Worm (Caenorhabditis elegans) whole organism, early embryonic: Measurements from ENCODE around the gene B0524.2.

Source experiments
- B0310.2 ChIP-seq: sonication (generic microtip); optimal IDR thresholded peaks from 2 replicates; lab custom pipeline; 2016; ENCODE audit warnings: mild to moderate bottlenecking, missing genetic modification characterization, missing compliant biosample characterization
- F13C5.2 ChIP-seq: sonication (generic microtip); optimal IDR thresholded peaks from 2 replicates; lab custom pipeline; 2017; ENCODE audit warnings: mild to moderate bottlenecking, missing genetic modification characterization, inconsistent platforms, missing compliant biosample characterization
- aly-1 ChIP-seq: sonication (generic microtip); optimal IDR thresholded peaks from 2 replicates; lab custom pipeline; 2016; ENCODE audit warnings: missing genetic modification characterization, missing compliant biosample characterization
- ama-1 ChIP-seq: fragments of 150-350 bp; optimal IDR thresholded peaks from 2 replicates; lab custom pipeline; 2014
- ceh-13 ChIP-seq: fragments of 200-800 bp; sonication (Bioruptor generic); optimal IDR thresholded peaks from 2 replicates; lab custom pipeline; 2018; ENCODE audit warnings: mild to moderate bottlenecking, missing genetic modification characterization, missing compliant biosample characterization
- ceh-36 ChIP-seq: sonication (generic microtip); optimal IDR thresholded peaks from 2 replicates; lab custom pipeline; 2016; ENCODE audit warnings: missing genetic modification characterization, inconsistent platforms, missing compliant biosample characterization
- ets-7 ChIP-seq: sonication (generic microtip); optimal IDR thresholded peaks from 2 replicates; lab custom pipeline; 2016; ENCODE audit warnings: missing genotype, missing genetic modification characterization, missing compliant biosample characterization
- flt-1 ChIP-seq: fragments of 200-800 bp; sonication (Bioruptor generic); IDR thresholded peaks from 2 replicates; pipeline ENCODE4 v1.3.6; 2022; ENCODE audit warnings: missing genetic modification characterization, missing compliant biosample characterization
- hmbx-1 ChIP-seq: sonication (generic microtip); optimal IDR thresholded peaks from 2 replicates; lab custom pipeline; 2016; ENCODE audit warnings: mild to moderate bottlenecking, missing genetic modification characterization, missing compliant biosample characterization
- hmg-4 ChIP-seq: fragments of 200-800 bp; sonication (Bioruptor generic); optimal IDR thresholded peaks from 2 replicates; lab custom pipeline; 2018; ENCODE audit warnings: mild to moderate bottlenecking, missing genetic modification characterization, missing compliant biosample characterization
- hnd-1 ChIP-seq: sonication (generic microtip); optimal IDR thresholded peaks from 2 replicates; lab custom pipeline; 2016; ENCODE audit warnings: missing genetic modification characterization, missing compliant biosample characterization
- pes-1 ChIP-seq: fragments of 200-800 bp; sonication (Bioruptor generic); IDR thresholded peaks from 2 replicates; pipeline ENCODE4 v1.3.6; 2022; ENCODE audit warnings: missing genetic modification reagents, missing genetic modification characterization, missing compliant biosample characterization
- scrt-1 ChIP-seq: fragments of 200-800 bp; sonication (Bioruptor generic); IDR thresholded peaks from 2 replicates; pipeline ENCODE4 v1.3.6; 2022; ENCODE audit warnings: missing genetic modification characterization, missing compliant biosample characterization
- sea-1 ChIP-seq: fragments of 200-800 bp; sonication (Bioruptor generic); conservative IDR thresholded peaks from 2 replicates; pipeline ENCODE4 v1.3.6; 2022; ENCODE audit warnings: missing genetic modification characterization, missing compliant biosample characterization
- tbx-11 ChIP-seq: fragments of 200-800 bp; sonication (Bioruptor generic); IDR thresholded peaks from 2 replicates; pipeline ENCODE4 v1.3.6; 2022; ENCODE audit warnings: missing genetic modification characterization, missing compliant biosample characterization
- tbx-37 ChIP-seq: fragments of 200-800 bp; sonication (Bioruptor generic); conservative IDR thresholded peaks from 2 replicates; pipeline ENCODE4 v1.3.6; 2022; ENCODE audit warnings: missing genetic modification reagents, missing genetic modification characterization, missing compliant biosample characterization
- tra-4 ChIP-seq: sonication (generic microtip); optimal IDR thresholded peaks from 2 replicates; lab custom pipeline; 2017; ENCODE audit warnings: missing genetic modification characterization, missing compliant biosample characterization

Gene B0524.2

DNA sequence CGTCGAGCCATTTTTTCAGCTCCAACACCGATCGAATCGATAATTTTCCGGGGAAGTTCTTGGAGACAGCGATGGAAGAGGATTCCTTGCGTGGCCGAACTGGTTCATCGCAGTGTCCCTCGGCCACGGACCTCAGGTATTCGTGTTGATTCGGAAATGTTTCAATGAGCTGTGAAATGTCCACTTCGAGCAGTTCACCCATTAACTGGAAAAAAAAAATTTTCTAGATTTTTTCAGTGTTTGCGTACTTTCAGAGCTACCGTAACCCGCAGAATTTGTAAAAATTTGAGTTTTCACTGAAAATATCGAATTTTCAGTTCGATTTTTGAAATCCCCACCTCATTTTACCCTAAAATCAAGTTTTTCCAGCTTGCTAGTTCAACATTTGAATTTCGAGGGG is 54.0 kb downstream of the B0524.2 start:
- no peak for TF ChIP-seq tbx-11 (GFP tag; lab: Robert Waterston, UW)
- no peak for TF ChIP-seq aly-1 (tag; lab: Kevin White, UChicago)
- TF ChIP-seq B0310.2 (tag; lab: Kevin White, UChicago), result no peak
- no peak for TF ChIP-seq tbx-37
- TF ChIP-seq ceh-13, result no peak
- TF ChIP-seq hmg-4, result no peak
- TF ChIP-seq ceh-36, result no peak
- TF ChIP-seq ets-7 (tag; lab: Kevin White, UChicago), result no peak
- TF ChIP-seq F13C5.2 (tag; lab: Kevin White, UChicago), result no peak
- no peak for TF ChIP-seq ama-1 (lab: Kevin White, UChicago)
- TF ChIP-seq sea-1 (GFP tag; lab: Robert Waterston, UW), result no peak

DNA sequence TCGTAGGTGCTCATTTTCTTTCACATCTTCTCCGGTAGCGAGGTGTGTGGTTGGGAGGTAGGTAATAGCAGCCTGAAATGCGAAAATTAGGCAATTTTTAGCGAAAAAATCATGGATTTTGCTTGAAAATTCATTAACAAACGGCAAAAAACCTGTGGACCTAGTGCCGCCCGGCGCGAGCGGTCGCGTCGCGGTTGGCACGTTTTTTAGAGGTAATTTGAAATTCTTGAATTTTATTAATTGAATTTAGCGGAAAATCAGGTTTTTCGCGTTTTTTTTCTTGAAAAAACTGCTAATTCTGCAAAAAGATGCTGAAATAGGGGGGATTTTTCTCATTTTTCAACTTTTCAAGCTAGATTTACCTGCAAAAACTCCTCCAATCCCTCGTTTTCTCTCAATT is 55.5 kb downstream of the B0524.2 start:
- TF ChIP-seq tbx-37, result no peak
- no peak for TF ChIP-seq scrt-1 (GFP tag; lab: Robert Waterston, UW)
- no peak for TF ChIP-seq flt-1 (GFP tag; lab: Robert Waterston, UW)
- no peak for TF ChIP-seq hnd-1 (tag; lab: Kevin White, UChicago)
- TF ChIP-seq F13C5.2 (tag; lab: Kevin White, UChicago), result no peak
- TF ChIP-seq hmbx-1 (tag; lab: Kevin White, UChicago), result no peak
- TF ChIP-seq tbx-11 (GFP tag; lab: Robert Waterston, UW), result no peak
- no peak for TF ChIP-seq ets-7 (tag; lab: Kevin White, UChicago)
- no peak for TF ChIP-seq aly-1 (tag; lab: Kevin White, UChicago)
- no peak for TF ChIP-seq ceh-13
- TF ChIP-seq sea-1 (GFP tag; lab: Robert Waterston, UW), result no peak
- no peak for TF ChIP-seq ama-1 (lab: Kevin White, UChicago)
- no peak for TF ChIP-seq pes-1 (GFP tag; lab: Robert Waterston, UW)
- no peak for TF ChIP-seq tra-4 (tag; lab: Kevin White, UChicago)
- no peak for TF ChIP-seq hmg-4
- TF ChIP-seq ceh-36, result no peak
